Fruit fly (Drosophila melanogaster) whole organism, larva: Measurements from ENCODE around the gene CG42717.

ENCODE experiments used
- noc ChIP-seq: fragments of 200-800 bp; sonication (Bioruptor generic); optimal IDR thresholded peaks from 3 replicates; lab custom pipeline; 2019; ENCODE audit warnings: missing biosample characterization, mild to moderate bottlenecking, missing genetic modification characterization, moderate library complexity

CG42717 gene

dm6 chr3L:16013198-16013982 lies 19.6 kb downstream of the CG42717 start:
- no peak for TF ChIP-seq noc (tag; lab: Kevin White, UChicago)

DNA sequence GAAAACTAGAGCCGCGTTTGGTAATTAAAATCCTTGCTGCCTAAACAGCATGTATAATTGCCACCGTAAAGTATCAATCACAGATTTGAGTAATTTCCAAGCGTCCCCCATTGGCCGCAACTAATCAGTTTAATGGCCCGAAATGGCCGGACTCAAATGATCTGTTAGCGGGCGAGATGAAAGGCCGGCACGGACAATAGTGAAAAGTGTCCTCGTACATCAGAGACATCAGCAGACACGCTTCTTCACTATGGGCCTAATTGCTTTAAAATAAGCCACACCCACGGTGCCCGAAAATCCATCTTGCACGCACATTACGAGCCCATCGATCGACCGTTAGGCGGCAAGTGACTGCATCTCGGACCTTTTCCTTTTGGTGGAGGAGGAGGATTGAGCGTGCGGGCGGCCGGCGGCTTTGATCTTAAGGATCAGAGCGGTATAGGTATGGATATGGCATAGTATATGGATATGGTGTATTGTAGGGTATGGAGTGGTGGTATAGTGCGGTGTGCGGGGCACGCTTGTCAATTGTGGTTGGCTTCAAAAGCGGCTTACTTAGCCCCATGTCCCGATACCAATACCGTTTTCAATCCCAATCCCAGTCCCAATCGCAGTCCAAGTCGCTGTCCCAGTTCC lies 20.6 kb downstream of the CG42717 start:
- no peak for TF ChIP-seq noc (tag; lab: Kevin White, UChicago)

dm6 chr3L:16011319-16012210 lies 21.4 kb downstream of the CG42717 start, which contains the start of gene mib1:
mib1 (minus strand) TSS chr3L:16011812.
- TF ChIP-seq noc (tag; lab: Kevin White, UChicago) = peak; percentile 54

- TF ChIP-seq noc (tag; lab: Kevin White, UChicago) = no peak
Observed at dm6 chr3L:16010176-16010575, 22.8 kb downstream of the CG42717 start.

DNA sequence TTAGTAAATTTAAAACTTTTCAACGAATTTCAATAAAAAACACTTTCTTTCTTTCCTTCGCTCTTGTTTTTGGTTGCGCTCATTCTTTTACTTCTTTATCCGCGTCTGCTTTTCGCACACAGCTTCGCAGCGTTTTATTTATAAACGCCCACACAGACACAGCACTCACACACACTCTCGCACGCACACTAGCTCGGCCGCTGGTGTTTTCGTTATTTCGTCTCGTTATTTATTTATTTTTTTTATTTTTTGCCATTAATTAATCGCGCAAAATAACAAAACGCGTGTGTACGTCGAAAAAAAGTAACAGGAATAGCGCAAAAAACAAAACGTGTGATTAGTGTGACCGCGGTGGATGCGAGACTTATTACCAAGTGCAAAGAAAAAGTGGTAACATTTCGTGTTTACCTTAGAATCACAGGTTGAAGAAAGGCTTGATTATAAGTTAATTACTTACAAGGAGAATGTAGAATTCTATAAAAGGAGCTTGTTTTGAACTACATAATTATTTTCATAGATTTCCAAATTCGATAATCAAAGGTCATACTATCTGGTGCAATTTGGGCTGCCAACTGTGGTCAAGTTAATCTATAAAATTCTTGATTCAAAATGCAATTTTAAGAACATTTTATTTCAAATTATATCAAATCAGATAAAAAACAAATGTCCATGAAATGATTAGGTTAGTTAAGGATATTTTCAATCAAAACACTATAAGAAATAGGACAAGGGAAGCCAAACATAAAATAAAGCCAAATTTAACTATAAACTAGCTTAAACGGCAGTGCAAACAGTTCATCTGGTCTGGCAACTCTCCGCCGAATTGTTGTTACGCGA lies 28.4 kb downstream of the CG42717 start, which contains the start of the genes hzg and mRpS31:
hzg (minus strand) TSS at position 336 of the 837 bp plus-strand sequence.
mRpS31 (plus strand) TSS at position 793 of the 837 bp plus-strand sequence.
- peak; percentile 49 for TF ChIP-seq noc (tag; lab: Kevin White, UChicago)

- no peak for TF ChIP-seq noc (tag; lab: Kevin White, UChicago)
Observed at dm6 chr3L:16002116-16002716, 30.8 kb downstream of the CG42717 start.

- TF ChIP-seq noc (tag; lab: Kevin White, UChicago) = peak; percentile 98
Observed at dm6 chr3L:16001164-16001679, 31.8 kb downstream of the CG42717 start.

DNA sequence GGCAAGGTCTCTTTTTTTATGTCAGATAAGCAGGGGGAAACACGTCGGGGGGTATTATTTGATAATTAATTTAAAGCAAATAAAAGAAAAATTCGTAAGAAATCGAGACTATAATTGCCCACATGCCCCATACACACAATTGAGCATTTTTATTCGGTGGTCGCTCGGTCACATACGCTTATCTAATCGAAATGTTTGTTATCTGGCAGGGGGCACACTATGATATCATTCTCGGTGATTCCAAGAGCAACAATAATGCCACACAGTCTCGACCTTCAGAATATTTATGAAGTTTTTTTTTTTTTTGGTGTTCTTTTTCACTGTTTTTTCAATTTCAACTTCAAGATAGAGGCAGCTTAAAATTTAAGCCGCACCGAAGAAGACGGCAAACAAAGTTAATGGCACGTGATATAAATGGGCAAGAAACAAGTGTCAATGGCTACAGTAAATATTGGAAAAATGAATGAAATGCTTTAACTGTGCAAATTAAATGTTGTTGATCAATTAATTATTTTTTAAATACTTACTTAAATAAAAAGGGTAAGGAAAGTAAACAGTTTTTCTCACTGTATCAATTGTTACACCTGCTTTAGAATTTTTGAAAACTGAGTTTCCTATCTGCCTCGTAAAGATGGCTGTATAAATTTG lies 33.5 kb downstream of the CG42717 start:
- peak; percentile 52 for TF ChIP-seq noc (tag; lab: Kevin White, UChicago)

DNA sequence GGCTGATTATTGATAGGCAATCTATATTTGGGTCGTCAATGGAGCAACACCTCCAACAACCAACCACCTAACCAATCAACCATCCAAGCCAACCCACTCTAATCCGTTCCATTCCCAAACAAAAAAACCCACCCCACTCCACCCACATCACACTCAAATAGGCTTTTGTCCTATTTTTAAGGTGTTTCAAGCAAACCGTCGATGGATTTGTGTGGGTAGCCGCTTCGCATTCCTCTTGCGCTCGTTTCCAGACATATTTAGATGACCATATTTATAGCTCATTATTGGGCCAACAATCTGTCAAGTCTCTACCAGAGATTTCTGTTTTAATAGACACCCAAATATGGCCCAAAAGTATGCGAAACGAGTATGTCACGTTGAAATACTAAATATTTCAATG lies 34.8 kb downstream of the CG42717 start:
- TF ChIP-seq noc (tag; lab: Kevin White, UChicago) = no peak

DNA sequence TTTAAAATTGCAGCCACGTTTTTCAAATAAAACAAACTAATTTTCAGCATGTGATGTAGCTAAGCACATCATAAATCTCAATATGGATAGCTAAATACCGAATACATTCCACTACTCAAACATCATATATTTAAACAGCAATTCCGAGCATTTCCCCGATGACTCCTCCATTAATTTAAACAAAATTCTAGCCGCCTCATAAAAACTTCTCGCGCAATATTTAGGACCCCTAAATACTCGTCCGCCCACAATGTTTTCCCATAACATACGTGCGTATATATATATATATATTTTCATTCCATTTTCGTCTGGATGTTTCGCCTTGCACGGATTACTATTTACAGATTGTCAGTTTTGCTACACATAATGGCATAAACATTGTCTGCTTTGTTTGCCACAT lies 37.0 kb downstream of the CG42717 start:
- no peak for TF ChIP-seq noc (tag; lab: Kevin White, UChicago)

DNA sequence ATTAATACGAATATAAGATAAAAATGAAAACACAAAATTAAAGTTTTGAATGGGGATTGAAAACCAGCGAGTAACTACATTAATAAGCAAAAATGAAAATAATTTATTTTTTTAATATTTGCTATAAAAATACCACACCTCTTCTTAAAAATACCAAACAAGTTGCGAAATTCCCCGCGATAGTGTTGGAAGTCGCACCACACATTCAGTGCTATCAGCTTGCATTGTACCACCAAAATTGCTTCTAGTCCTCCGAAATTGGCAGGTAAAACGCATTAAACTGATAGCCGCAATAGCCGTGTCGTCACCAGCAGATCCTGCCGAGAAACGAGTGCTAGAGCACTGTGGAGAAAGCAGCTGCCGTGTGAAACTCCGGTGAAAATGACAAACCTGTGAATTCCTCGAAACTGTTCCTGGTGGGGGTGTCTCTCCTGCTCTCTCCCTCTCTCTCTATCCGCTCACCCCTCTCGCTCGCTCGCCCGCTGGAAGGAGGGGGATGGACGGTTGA lies 44.9 kb downstream of the CG42717 start, which contains the start of gene Hip14:
Hip14 (plus strand) TSS at position 198 of the 508 bp plus-strand sequence.
- no peak for TF ChIP-seq noc (tag; lab: Kevin White, UChicago)

dm6 chr3L:15987635-15988034 lies 45.4 kb downstream of the CG42717 start, which contains the start of gene PolD1:
PolD1 (minus strand) TSS chr3L:15987815.
- TF ChIP-seq noc (tag; lab: Kevin White, UChicago) = no peak

- peak; percentile 98 for TF ChIP-seq noc (tag; lab: Kevin White, UChicago)
Observed at dm6 chr3L:15982783-15983432, 50.1 kb downstream of the CG42717 start, which contains the start of the genes brm and Arl1. brm (minus strand) TSS chr3L:15982869. Arl1 (plus strand) TSS chr3L:15983135.
